Worm (Caenorhabditis elegans) whole organism, L2 larva: ENCODE measurements around the gene sru-17.
A peak's percentile ranks its signal among the peaks of the same experiment; 100 is the strongest.

Experiments
- C34F6.9 ChIP-seq: fragments of 150-350 bp; optimal IDR thresholded peaks from 2 replicates; lab custom pipeline; 2014; ENCODE audit warnings: missing biosample characterization, missing genetic modification characterization
- F13H6.1 ChIP-seq: sonication (generic microtip); optimal IDR thresholded peaks from 2 replicates; lab custom pipeline; 2016; ENCODE audit warnings: missing genetic modification characterization, missing compliant biosample characterization
- R02D3.7 ChIP-seq: fragments of 150-350 bp; optimal IDR thresholded peaks from 2 replicates; lab custom pipeline; 2014; ENCODE audit warnings: missing biosample characterization, missing genetic modification characterization
- Y55F3AM.14 ChIP-seq: fragments of 200-800 bp; sonication (Bioruptor generic); optimal IDR thresholded peaks from 2 replicates; lab custom pipeline; 2018; ENCODE audit warnings: mild to moderate bottlenecking, missing genetic modification characterization, missing compliant biosample characterization
- ZK546.5 ChIP-seq: sonication (generic microtip); optimal IDR thresholded peaks from 2 replicates; lab custom pipeline; 2017; ENCODE audit warnings: missing biosample characterization, missing genetic modification characterization
- alr-1 ChIP-seq: fragments of 150-350 bp; optimal IDR thresholded peaks from 2 replicates; lab custom pipeline; 2014; ENCODE audit warnings: missing biosample characterization, missing genetic modification characterization
- aly-2 ChIP-seq: fragments of 150-350 bp; optimal IDR thresholded peaks from 2 replicates; lab custom pipeline; 2014; ENCODE audit warnings: missing biosample characterization, missing genetic modification characterization
- blmp-1 ChIP-seq: sonication (generic microtip); optimal IDR thresholded peaks from 2 replicates; lab custom pipeline; 2017; ENCODE audit warnings: missing genetic modification characterization, mild to moderate bottlenecking, missing compliant biosample characterization, antibody characterized with exemption, moderate library complexity; ENCODE audit not compliant: insufficient read depth
- ceh-16 ChIP-seq: fragments of 150-350 bp; optimal IDR thresholded peaks from 2 replicates; lab custom pipeline; 2014; ENCODE audit warnings: missing biosample characterization, missing genetic modification characterization
- crh-2 ChIP-seq: sonication (generic microtip); optimal IDR thresholded peaks from 2 replicates; lab custom pipeline; 2017; ENCODE audit warnings: missing biosample characterization, missing genetic modification characterization
- egl-27 ChIP-seq: sonication (generic microtip); optimal IDR thresholded peaks from 3 replicates; lab custom pipeline; 2017; ENCODE audit warnings: missing biosample characterization, missing genetic modification reagents, missing genetic modification characterization
- elt-1 ChIP-seq: fragments of 150-350 bp; optimal IDR thresholded peaks from 2 replicates; lab custom pipeline; 2014; ENCODE audit warnings: missing biosample characterization, missing genetic modification characterization
- fos-1 ChIP-seq: fragments of 150-350 bp; optimal IDR thresholded peaks from 2 replicates; lab custom pipeline; 2014; ENCODE audit warnings: missing biosample characterization, missing genetic modification characterization
- gmeb-1 ChIP-seq: fragments of 150-350 bp; optimal IDR thresholded peaks from 2 replicates; lab custom pipeline; 2014; ENCODE audit warnings: missing biosample characterization, missing genetic modification characterization
- lin-11 ChIP-seq: fragments of 150-350 bp; sonication (generic microtip); optimal IDR thresholded peaks from 2 replicates; lab custom pipeline; 2014; ENCODE audit warnings: missing biosample characterization, missing genetic modification characterization, inconsistent platforms, mixed read lengths
- lin-13 ChIP-seq: fragments of 150-350 bp; optimal IDR thresholded peaks from 2 replicates; lab custom pipeline; 2014; ENCODE audit warnings: missing biosample characterization, missing genetic modification reagents, missing genetic modification characterization
- lin-39 ChIP-seq: fragments of 150-350 bp; optimal IDR thresholded peaks from 2 replicates; lab custom pipeline; 2014; ENCODE audit warnings: missing biosample characterization, missing genetic modification reagents, missing genetic modification characterization
- lsy-2 ChIP-seq, 2 experiments: fragments of 150-350 bp in 1 of 2; sonication (generic microtip) in 1 of 2; optimal IDR thresholded peaks; 2 replicates each; lab custom pipeline; 2014 to 2017; ENCODE audit warnings: missing biosample characterization in 2 of 2, missing genetic modification characterization in 2 of 2
- mab-5 ChIP-seq: fragments of 150-350 bp; optimal IDR thresholded peaks from 2 replicates; lab custom pipeline; 2014; ENCODE audit warnings: missing biosample characterization, missing genetic modification characterization
- mbf-1 ChIP-seq: sonication (generic microtip); optimal IDR thresholded peaks from 2 replicates; lab custom pipeline; 2017; ENCODE audit warnings: missing biosample characterization, missing genetic modification characterization
- mdl-1 ChIP-seq, 2 experiments: fragments of 150-350 bp in 1 of 2; sonication (generic microtip) in 1 of 2; optimal IDR thresholded peaks; 2 replicates each; lab custom pipeline; 2017; ENCODE audit warnings: missing biosample characterization in 2 of 2, missing genetic modification characterization in 2 of 2
- nhr-10 ChIP-seq: sonication (generic microtip); optimal IDR thresholded peaks from 2 replicates; lab custom pipeline; 2017; ENCODE audit warnings: missing biosample characterization, missing genetic modification characterization
- nhr-11 ChIP-seq: fragments of 150-350 bp; optimal IDR thresholded peaks from 2 replicates; lab custom pipeline; 2014; ENCODE audit warnings: missing biosample characterization, missing genetic modification characterization
- nhr-21 ChIP-seq: fragments of 150-350 bp; optimal IDR thresholded peaks from 2 replicates; lab custom pipeline; 2014; ENCODE audit warnings: missing biosample characterization, missing genetic modification characterization
- nhr-23 ChIP-seq: fragments of 150-350 bp; optimal IDR thresholded peaks from 2 replicates; lab custom pipeline; 2014; ENCODE audit warnings: missing biosample characterization, missing genetic modification reagents, missing genetic modification characterization
- nhr-237 ChIP-seq: fragments of 150-350 bp; optimal IDR thresholded peaks from 2 replicates; lab custom pipeline; 2014; ENCODE audit warnings: missing biosample characterization, missing genetic modification characterization
- nhr-6 ChIP-seq: fragments of 150-350 bp; optimal IDR thresholded peaks from 2 replicates; lab custom pipeline; 2014; ENCODE audit warnings: missing biosample characterization, missing genetic modification characterization
- nhr-77 ChIP-seq: fragments of 150-350 bp; optimal IDR thresholded peaks from 2 replicates; lab custom pipeline; 2014; ENCODE audit warnings: missing biosample characterization, missing genetic modification characterization
- peb-1 ChIP-seq: fragments of 150-350 bp; optimal IDR thresholded peaks from 2 replicates; lab custom pipeline; 2014; ENCODE audit warnings: missing biosample characterization, missing genetic modification characterization
- sem-4 ChIP-seq: fragments of 150-350 bp; optimal IDR thresholded peaks from 2 replicates; lab custom pipeline; 2014; ENCODE audit warnings: missing biosample characterization, missing genetic modification reagents, missing genetic modification characterization
- sma-3 ChIP-seq: sonication (generic microtip); optimal IDR thresholded peaks from 2 replicates; lab custom pipeline; 2016; ENCODE audit warnings: missing genetic modification reagents, missing genetic modification characterization, missing compliant biosample characterization
- sma-9 ChIP-seq, 2 experiments: fragments of 150-350 bp in 1 of 2; sonication (generic microtip) in 1 of 2; optimal IDR thresholded peaks; 2 replicates each; lab custom pipeline; 2014 to 2016; ENCODE audit warnings: missing genetic modification characterization in 2 of 2, mild to moderate bottlenecking in 1 of 2, missing biosample characterization in 1 of 2, missing compliant biosample characterization in 1 of 2, missing genetic modification reagents in 1 of 2, moderate library complexity in 1 of 2
- unc-55 ChIP-seq: fragments of 150-350 bp; sonication (generic microtip); optimal IDR thresholded peaks from 3 replicates; lab custom pipeline; 2014; ENCODE audit warnings: missing biosample characterization, missing genetic modification reagents, missing genetic modification characterization
- unc-62 ChIP-seq: fragments of 150-350 bp; optimal IDR thresholded peaks from 2 replicates; lab custom pipeline; 2014; ENCODE audit warnings: missing biosample characterization, missing genetic modification reagents, missing genetic modification characterization
- zag-1 ChIP-seq: fragments of 150-350 bp; optimal IDR thresholded peaks from 2 replicates; lab custom pipeline; 2014; ENCODE audit warnings: missing biosample characterization, missing genetic modification characterization
- ztf-1 ChIP-seq: fragments of 200-800 bp; sonication (Bioruptor generic); conservative IDR thresholded peaks from 2 replicates; pipeline ENCODE4 v1.3.6; 2022; ENCODE audit warnings: missing genetic modification characterization, missing compliant biosample characterization
- ztf-11 ChIP-seq: sonication (generic microtip); optimal IDR thresholded peaks from 2 replicates; lab custom pipeline; 2017; ENCODE audit warnings: missing biosample characterization, missing genetic modification characterization

sru-17 gene

ce11 chrIV:12495196-12495595 is 10.3 kb upstream of the sru-17 start, which contains the start of gene sru-20:
Gene sru-20, plus strand, starts transcription at chrIV:12495496.
- TF ChIP-seq aly-2 (tag; lab: Kevin White, UChicago) (no peak), alr-1 (tag; lab: Kevin White, UChicago) (no peak), egl-27 (tag; lab: Kevin White, UChicago) (no peak), nhr-77 (tag; lab: Kevin White, UChicago) (no peak), nhr-23 (no peak), F13H6.1 (tag; lab: Kevin White, UChicago) (no peak)

ce11 chrIV:12498238-12498637 is 7.3 kb upstream of the sru-17 start, which contains the start of gene sru-19:
Gene sru-19, plus strand, starts transcription at chrIV:12498538.
- TF ChIP-seq mdl-1 (tag; optimal IDR thresholded peaks at IDR 0.05; lab: Kevin White, UChicago) (no peak), nhr-237 (tag; lab: Kevin White, UChicago) (no peak), lsy-2 (tag; optimal IDR thresholded peaks at IDR 0.05; lab: Kevin White, UChicago) (no peak), egl-27 (tag; lab: Kevin White, UChicago) (no peak), gmeb-1 (tag; lab: Kevin White, UChicago) (no peak), ztf-1 (no peak), unc-62 (GFP tag; lab: Kevin White, UChicago) (no peak), mbf-1 (no peak), F13H6.1 (tag; lab: Kevin White, UChicago) (no peak), blmp-1 (tag; lab: Kevin White, UChicago) (no peak), ztf-11 (tag; lab: Kevin White, UChicago) (no peak), nhr-23 (no peak), sma-9 (GFP tag; optimal IDR thresholded peaks at IDR 0.05; lab: Kevin White, UChicago) (no peak), sma-9 (tag; optimal IDR thresholded peaks at IDR 0.05; lab: Kevin White, UChicago) (no peak), nhr-11 (tag; lab: Kevin White, UChicago) (no peak), lin-39 (tag; lab: Kevin White, UChicago) (no peak)

ce11 chrIV:12501956-12502355 is 3.5 kb upstream of the sru-17 start, which contains the start of gene sru-18:
Gene sru-18, plus strand, starts transcription at chrIV:12502256.
- no peak for TF ChIP-seq C34F6.9 (tag; lab: Kevin White, UChicago)
- no peak for TF ChIP-seq lsy-2 (tag; optimal IDR thresholded peaks at IDR 0.05; lab: Kevin White, UChicago)
- no peak for TF ChIP-seq elt-1 (tag; lab: Kevin White, UChicago)
- no peak for TF ChIP-seq R02D3.7 (tag; lab: Kevin White, UChicago)

- no peak for TF ChIP-seq lsy-2 (tag; optimal IDR thresholded peaks at IDR 0.05; lab: Kevin White, UChicago)
- TF ChIP-seq ZK546.5 (tag; lab: Kevin White, UChicago) = no peak
- no peak for TF ChIP-seq F13H6.1 (tag; lab: Kevin White, UChicago)
- TF ChIP-seq ceh-16 (tag; lab: Kevin White, UChicago) = no peak
- TF ChIP-seq, all 48 proteins: peak for 0
Measured at ce11 chrIV:12520150-12520549, 14.7 kb downstream of the sru-17 start, which contains the start of gene tsp-4. Gene tsp-4, minus strand, starts transcription at chrIV:12520250.

ce11 chrIV:12522521-12522920 is 17.0 kb downstream of the sru-17 start, which contains the start of gene sru-13:
Gene sru-13, minus strand, starts transcription at chrIV:12522621.
- TF ChIP-seq zag-1 (no peak), crh-2 (tag; lab: Kevin White, UChicago) (no peak), alr-1 (tag; lab: Kevin White, UChicago) (no peak), nhr-6 (tag; lab: Kevin White, UChicago) (no peak), nhr-21 (tag; lab: Kevin White, UChicago) (no peak), C34F6.9 (tag; lab: Kevin White, UChicago) (no peak), fos-1 (no peak), mab-5 (tag; lab: Kevin White, UChicago) (no peak), mdl-1 (tag; optimal IDR thresholded peaks at IDR 0.05; lab: Kevin White, UChicago) (no peak)

- TF ChIP-seq C34F6.9 (tag; lab: Kevin White, UChicago) (no peak), nhr-77 (tag; lab: Kevin White, UChicago) (no peak)
Measured at ce11 chrIV:12525409-12525808, 19.9 kb downstream of the sru-17 start, which contains the start of gene eak-4. Gene eak-4, minus strand, starts transcription at chrIV:12525509.

- TF ChIP-seq ztf-1 = no peak
- TF ChIP-seq nhr-77 (tag; lab: Kevin White, UChicago) = no peak
- TF ChIP-seq mbf-1 = no peak
- no peak for TF ChIP-seq R02D3.7 (tag; lab: Kevin White, UChicago)
- TF ChIP-seq nhr-23 = no peak
- TF ChIP-seq sma-3 = no peak
- no peak for TF ChIP-seq peb-1
- no peak for TF ChIP-seq nhr-6 (tag; lab: Kevin White, UChicago)
- TF ChIP-seq nhr-10 (tag; lab: Kevin White, UChicago) = peak; percentile 9
- TF ChIP-seq ztf-11 (tag; lab: Kevin White, UChicago) = no peak
- TF ChIP-seq ZK546.5 (tag; lab: Kevin White, UChicago) = no peak
- TF ChIP-seq Y55F3AM.14 = no peak
- peak in 1 of 2 experiments; percentile 34 for TF ChIP-seq lsy-2 (tag; optimal IDR thresholded peaks at IDR 0.05; lab: Kevin White, UChicago)
- no peak for TF ChIP-seq lin-11 (tag; lab: Kevin White, UChicago)
- TF ChIP-seq F13H6.1 (tag; lab: Kevin White, UChicago) = peak; percentile 0
- TF ChIP-seq lin-13 (GFP tag; lab: Kevin White, UChicago) = no peak
- no peak for TF ChIP-seq unc-55 (GFP tag; lab: Kevin White, UChicago)
- TF ChIP-seq elt-1 (tag; lab: Kevin White, UChicago) = no peak
- no peak for TF ChIP-seq sem-4 (tag; lab: Kevin White, UChicago)
- peak; percentile 75 for TF ChIP-seq crh-2 (tag; lab: Kevin White, UChicago)
- peak; percentile 97 for TF ChIP-seq fos-1
- no peak for TF ChIP-seq alr-1 (tag; lab: Kevin White, UChicago)
Measured at ce11 chrIV:12527217-12527616, 21.7 kb downstream of the sru-17 start, which contains the start of gene F53B2.8. Gene F53B2.8, minus strand, starts transcription at chrIV:12527396.
